Worm (Caenorhabditis elegans): ENCODE data around the gene fkh-5.

DNA sequence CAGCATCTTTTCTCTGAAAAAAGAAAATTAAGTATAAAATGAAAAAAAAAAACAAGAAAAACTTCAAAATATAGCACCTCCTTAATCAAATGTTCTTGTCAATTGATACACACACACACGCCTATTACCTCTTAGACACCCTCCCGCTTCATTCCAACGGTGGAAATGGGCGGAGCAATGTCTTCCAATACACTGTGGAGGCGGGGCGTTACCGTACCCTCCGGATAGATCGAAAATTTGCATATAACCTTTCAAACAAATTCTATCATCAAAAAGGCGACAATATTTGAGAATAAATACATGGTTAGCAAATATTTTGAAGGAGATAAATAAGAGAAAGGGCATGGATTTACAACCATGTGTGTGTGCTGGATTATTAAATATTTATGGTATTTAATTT, 36.4 kb upstream of the fkh-5 start:
- no peak for TF ChIP-seq dpl-1 (GFP tag; optimal IDR thresholded peaks at IDR 0.05)
- no peak for TF ChIP-seq unc-62 (GFP tag; optimal IDR thresholded peaks at IDR 0.05)
- no peak for TF ChIP-seq D2030.7 (GFP tag; IDR thresholded peaks at IDR 0.05)
- TF ChIP-seq B0019.2 (GFP tag; conservative IDR thresholded peaks at IDR 0.05): no peak
- no peak for TF ChIP-seq snpc-1.3 (tag; optimal IDR thresholded peaks at IDR 0.05; ENCODE audit: insufficient read depth)
- TF ChIP-seq mcd-1 (GFP tag; IDR thresholded peaks at IDR 0.05): no peak
- no peak for TF ChIP-seq hrde-1 (tag; optimal IDR thresholded peaks at IDR 0.05; ENCODE audit: borderline replicate concordance)
- no peak for TF ChIP-seq pha-4 (tag; optimal IDR thresholded peaks at IDR 0.05)
- no peak for TF ChIP-seq rpc-1 (optimal IDR thresholded peaks at IDR 0.05)
- TF ChIP-seq rpc-1 (tag; optimal IDR thresholded peaks at IDR 0.05): no peak

Measured in whole organism, young adult.